Worm (Caenorhabditis elegans) whole organism, L1 larva: ENCODE data around the gene math-9.
"Not testable (repeated sequence)": the region's sequence is repeated elsewhere in the genome, so short reads cannot be mapped to it uniquely, and the experiment has no call there.

Experiments
- C04F5.9 ChIP-seq: sonication (generic microtip); optimal IDR thresholded peaks from 2 replicates; lab custom pipeline; 2016; ENCODE audit warnings: missing genetic modification characterization, missing compliant biosample characterization
- C16A3.4 ChIP-seq: fragments of 150-350 bp; optimal IDR thresholded peaks from 2 replicates; lab custom pipeline; 2014; ENCODE audit warnings: missing biosample characterization, missing genetic modification characterization
- C34B4.2 ChIP-seq: sonication (generic microtip); optimal IDR thresholded peaks from 2 replicates; lab custom pipeline; 2017; ENCODE audit warnings: mild to moderate bottlenecking, missing genetic modification characterization, missing compliant biosample characterization
- Y116A8C.19 ChIP-seq: sonication (generic microtip); optimal IDR thresholded peaks from 2 replicates; lab custom pipeline; 2016; ENCODE audit warnings: missing compliant biosample characterization, missing genetic modification characterization, borderline replicate concordance
- alr-1 ChIP-seq: fragments of 200-800 bp; sonication (Bioruptor generic); optimal IDR thresholded peaks from 2 replicates; lab custom pipeline; 2018; ENCODE audit warnings: borderline replicate concordance, mild to moderate bottlenecking, missing genetic modification characterization, missing compliant biosample characterization
- blmp-1 ChIP-seq: fragments of 150-350 bp; optimal IDR thresholded peaks from 2 replicates; lab custom pipeline; 2014; ENCODE audit warnings: missing biosample characterization, missing genetic modification characterization
- ces-1 ChIP-seq: fragments of 150-350 bp; optimal IDR thresholded peaks from 2 replicates; lab custom pipeline; 2014; ENCODE audit warnings: missing biosample characterization, missing genetic modification reagents, missing genetic modification characterization
- dpl-1 ChIP-seq, 3 experiments: fragments of 150-350 bp in 2 of 3; sonication (generic microtip) in 1 of 3; optimal IDR thresholded peaks; 2 replicates each; lab custom pipeline; 2014 to 2017; ENCODE audit warnings: missing biosample characterization in 3 of 3, missing genetic modification characterization in 3 of 3, missing genetic modification reagents in 3 of 3
- efl-1 ChIP-seq, 4 experiments: fragments of 150-350 bp; optimal IDR thresholded peaks in 3 of 4; peaks in 1 of 4; 1 replicate in 1 of 4; 2 replicates in 3 of 4; lab custom pipeline; 2014; ENCODE audit warnings: missing biosample characterization in 2 of 4, missing genetic modification characterization in 2 of 4, missing genetic modification reagents in 2 of 4
- egl-13 ChIP-seq: sonication (generic microtip); optimal IDR thresholded peaks from 2 replicates; lab custom pipeline; 2016; ENCODE audit warnings: missing genotype, missing genetic modification reagents, missing genetic modification characterization, missing compliant biosample characterization
- egl-27 ChIP-seq, 2 experiments: fragments of 150-350 bp in 1 of 2; sonication (generic microtip); optimal IDR thresholded peaks; 3 replicates each; lab custom pipeline; 2017 to 2018; ENCODE audit warnings: missing biosample characterization in 2 of 2, missing genetic modification characterization in 2 of 2, missing genetic modification reagents in 2 of 2
- elt-2 ChIP-seq: sonication (generic microtip); optimal IDR thresholded peaks from 2 replicates; lab custom pipeline; 2016; ENCODE audit warnings: missing genetic modification characterization, mild to moderate bottlenecking, inconsistent platforms, missing compliant biosample characterization, missing genetic modification reagents
- elt-3 ChIP-seq, 6 experiments: fragments of 150-350 bp in 1 of 6; sonication (generic microtip); optimal IDR thresholded peaks; 2 replicates each; lab custom pipeline; 2017 to 2018; ENCODE audit warnings: missing biosample characterization in 6 of 6, missing genetic modification characterization in 6 of 6, inconsistent platforms in 1 of 6
- hlh-4 ChIP-seq: sonication (generic microtip); optimal IDR thresholded peaks from 2 replicates; lab custom pipeline; 2016; ENCODE audit warnings: mild to moderate bottlenecking, missing genetic modification characterization, missing compliant biosample characterization
- hpl-2 ChIP-seq: fragments of 150-350 bp; optimal IDR thresholded peaks from 2 replicates; lab custom pipeline; 2014; ENCODE audit warnings: missing biosample characterization, missing genetic modification reagents, missing genetic modification characterization
- irx-1 ChIP-seq: sonication (generic microtip); optimal IDR thresholded peaks from 2 replicates; lab custom pipeline; 2016; ENCODE audit warnings: missing genetic modification characterization, missing compliant biosample characterization
- jun-1 ChIP-seq: fragments of 150-350 bp; optimal IDR thresholded peaks from 2 replicates; lab custom pipeline; 2014; ENCODE audit warnings: missing biosample characterization, missing genetic modification reagents, missing genetic modification characterization
- lin-35 ChIP-seq, 2 experiments: fragments of 150-350 bp; optimal IDR thresholded peaks; 2 replicates each; lab custom pipeline; 2014; ENCODE audit warnings: missing biosample characterization in 2 of 2, missing genetic modification characterization in 2 of 2, missing genetic modification reagents in 2 of 2
- lin-39 ChIP-seq: fragments of 150-350 bp; optimal IDR thresholded peaks from 2 replicates; lab custom pipeline; 2014; ENCODE audit warnings: missing biosample characterization, missing genetic modification reagents, missing genetic modification characterization
- nhr-12 ChIP-seq: sonication (generic microtip); optimal IDR thresholded peaks from 2 replicates; lab custom pipeline; 2017; ENCODE audit warnings: missing biosample characterization, missing genetic modification characterization
- nhr-20 ChIP-seq: sonication (generic microtip); optimal IDR thresholded peaks from 2 replicates; lab custom pipeline; 2016; ENCODE audit warnings: mild to moderate bottlenecking, missing genetic modification characterization, missing compliant biosample characterization
- nhr-84 ChIP-seq: sonication (generic microtip); optimal IDR thresholded peaks from 2 replicates; lab custom pipeline; 2017; ENCODE audit warnings: missing biosample characterization, missing genetic modification characterization
- nhr-85 ChIP-seq: sonication (generic microtip); peaks from one replicate; lab custom pipeline; 2016; ENCODE audit warnings: missing genetic modification characterization, inconsistent platforms, missing compliant biosample characterization
- nhr-90 ChIP-seq: sonication (generic microtip); optimal IDR thresholded peaks from 2 replicates; lab custom pipeline; 2016; ENCODE audit warnings: mild to moderate bottlenecking, missing genetic modification characterization, missing compliant biosample characterization; ENCODE audit not compliant: poor library complexity
- pag-3 ChIP-seq: sonication (generic microtip); optimal IDR thresholded peaks from 2 replicates; lab custom pipeline; 2017; ENCODE audit warnings: missing genetic modification characterization, mild to moderate bottlenecking, missing compliant biosample characterization, antibody characterized with exemption, borderline replicate concordance; ENCODE audit not compliant: insufficient read depth
- pax-3 ChIP-seq: fragments of 200-800 bp; sonication (Bioruptor generic); optimal IDR thresholded peaks from 2 replicates; lab custom pipeline; 2018; ENCODE audit warnings: mild to moderate bottlenecking, missing genetic modification characterization, moderate library complexity, missing compliant biosample characterization
- pqm-1 ChIP-seq: sonication (generic microtip); optimal IDR thresholded peaks from 3 replicates; lab custom pipeline; 2017; ENCODE audit warnings: missing biosample characterization, missing genetic modification characterization
- skn-1 ChIP-seq: fragments of 150-350 bp; optimal IDR thresholded peaks from 2 replicates; lab custom pipeline; 2014; ENCODE audit warnings: missing biosample characterization, missing genetic modification characterization
- tlp-1 ChIP-seq: fragments of 150-350 bp; optimal IDR thresholded peaks from 2 replicates; lab custom pipeline; 2014; ENCODE audit warnings: missing biosample characterization, missing genetic modification characterization
- unc-30 ChIP-seq: sonication (generic microtip); optimal IDR thresholded peaks from 2 replicates; lab custom pipeline; 2017; ENCODE audit warnings: missing biosample characterization, missing genetic modification characterization
- unc-62 ChIP-seq: fragments of 150-350 bp; optimal IDR thresholded peaks from 2 replicates; lab custom pipeline; 2014; ENCODE audit warnings: missing biosample characterization, missing genetic modification reagents, missing genetic modification characterization
- vab-15 ChIP-seq: sonication (generic microtip); optimal IDR thresholded peaks from 2 replicates; lab custom pipeline; 2017; ENCODE audit warnings: missing genotype, mild to moderate bottlenecking, missing genetic modification characterization, missing compliant biosample characterization
- zag-1 ChIP-seq: fragments of 150-350 bp; optimal IDR thresholded peaks from 2 replicates; lab custom pipeline; 2014; ENCODE audit warnings: missing biosample characterization, missing genetic modification characterization
- zip-4 ChIP-seq: fragments of 200-800 bp; sonication (Bioruptor generic); optimal IDR thresholded peaks from 2 replicates; lab custom pipeline; 2018; ENCODE audit warnings: mild to moderate bottlenecking, missing genetic modification characterization, moderate library complexity, missing compliant biosample characterization

The math-9 gene

DNA sequence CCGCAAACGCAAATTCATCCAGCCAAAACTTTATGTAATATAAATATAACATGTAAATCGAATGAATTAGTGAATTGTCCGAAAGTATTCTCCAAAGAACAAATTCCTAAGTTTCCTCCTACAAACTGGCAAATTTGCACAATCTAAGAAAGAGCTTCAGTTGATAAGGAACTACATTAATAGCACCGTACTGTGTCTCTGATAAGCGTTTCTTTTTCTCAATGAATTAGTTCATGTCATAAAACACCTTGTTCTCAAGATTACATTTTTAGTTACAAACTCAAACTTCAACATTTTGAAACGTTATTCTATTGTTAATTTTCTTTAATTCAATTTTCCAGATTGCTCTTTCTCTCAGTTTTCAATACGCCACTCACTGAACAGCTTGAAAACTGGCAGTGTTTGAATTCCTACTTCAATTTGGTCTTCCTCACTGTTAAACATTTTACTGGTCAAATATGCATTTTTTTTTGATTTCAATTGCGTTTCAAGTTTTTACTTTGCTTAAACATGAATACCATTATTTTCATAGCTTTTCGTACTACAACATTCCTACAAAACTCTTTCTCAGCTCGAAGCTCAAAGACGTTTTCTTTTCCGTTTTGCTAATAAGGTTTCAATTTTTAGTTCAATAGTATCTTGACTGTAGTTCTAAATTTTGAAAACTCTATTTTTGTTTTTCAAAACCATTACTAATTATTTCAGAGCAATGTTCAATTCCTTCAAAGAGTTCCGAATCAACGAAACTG is 24.7 kb downstream of the math-9 start, which contains the start of gene math-15:
Gene math-15, plus strand, starts transcription at position 699 of the 749 bp plus-strand sequence.
- TF ChIP-seq efl-1 (optimal IDR thresholded peaks at IDR 0.05; lab: Kevin White, UChicago) (no peak), efl-1 (GFP tag; optimal IDR thresholded peaks at IDR 0.05 in 1 of 2; lab: Kevin White, UChicago) (peak in 1 of 2 experiments; percentile 79), C34B4.2 (tag; lab: Kevin White, UChicago) (no peak), elt-2 (tag; lab: Kevin White, UChicago) (peak; percentile 59)

DNA sequence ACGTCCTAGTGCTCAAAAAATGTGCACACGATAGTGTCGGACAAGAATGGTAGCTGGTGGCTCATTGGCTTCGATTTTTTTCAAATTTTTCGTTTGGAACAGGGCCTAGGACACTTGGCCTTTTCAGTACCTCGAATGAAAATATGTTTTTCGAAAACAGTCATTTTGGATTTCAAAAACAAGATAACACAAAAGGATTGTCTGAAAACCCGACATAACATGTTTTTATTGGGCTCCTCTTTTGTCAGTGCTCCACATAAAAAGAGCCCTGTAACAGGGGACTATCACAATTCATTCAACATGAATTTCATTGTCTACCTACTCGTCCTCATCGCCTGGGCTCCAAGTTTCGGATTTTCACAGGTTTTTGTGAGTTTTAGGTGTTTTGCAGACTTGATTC is 26.3 kb downstream of the math-9 start, which contains the start of gene C16C4.17:
Gene C16C4.17, plus strand, starts transcription at position 301 of the 400 bp plus-strand sequence.
- TF ChIP-seq efl-1 (optimal IDR thresholded peaks at IDR 0.05; lab: Kevin White, UChicago) (no peak), efl-1 (GFP tag; optimal IDR thresholded peaks at IDR 0.05 in 1 of 2; lab: Kevin White, UChicago) (peak in 1 of 2 experiments; percentile 32), C04F5.9 (tag; lab: Kevin White, UChicago) (no peak)
- TF ChIP-seq, all 84 proteins: peak for 1

- TF ChIP-seq lin-35 (GFP tag; optimal IDR thresholded peaks at IDR 0.05; lab: Kevin White, UChicago); skn-1 (tag; lab: Kevin White, UChicago); jun-1 (tag; lab: Kevin White, UChicago): not testable (repeated sequence)
Measured at ce11 chrII:1862334-1862733, 28.2 kb downstream of the math-9 start, which contains the start of gene fbxb-98. Gene fbxb-98 (plus strand): TSS chrII:1862634.

DNA sequence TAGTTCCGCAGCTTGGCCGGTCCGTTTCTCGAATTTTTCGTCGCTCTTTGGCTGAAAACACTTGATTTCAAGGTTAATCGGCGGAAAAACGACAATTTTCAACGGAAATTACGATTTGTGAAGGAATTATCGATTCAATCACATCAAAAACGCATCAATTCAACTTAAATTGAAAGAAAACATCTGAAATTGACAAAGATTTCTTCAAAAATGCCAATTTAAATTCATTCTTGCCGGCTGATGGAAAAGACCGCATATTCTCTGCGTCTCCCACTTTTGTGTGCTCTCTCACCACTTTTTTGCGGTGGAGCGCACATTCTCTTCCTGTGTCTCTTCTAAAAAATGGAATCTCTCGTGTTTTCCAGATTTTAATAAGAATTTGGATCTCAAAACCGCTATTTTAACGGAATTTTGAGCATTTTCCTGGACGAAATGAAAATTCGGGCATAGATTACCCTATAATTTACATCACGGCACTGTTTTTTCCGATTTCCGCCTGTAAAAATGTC is 29.2 kb downstream of the math-9 start, which contains the start of gene C16C4.18:
Gene C16C4.18, minus strand, starts transcription at position 51 of the 509 bp plus-strand sequence.
- TF ChIP-seq dpl-1 (GFP tag; optimal IDR thresholded peaks at IDR 0.05; lab: Kevin White, UChicago): peak in 1 of 3 experiments; percentile 20
- peak; percentile 34 to 64 for TF ChIP-seq efl-1 (optimal IDR thresholded peaks at IDR 0.05; lab: Kevin White, UChicago)
- TF ChIP-seq efl-1 (GFP tag; optimal IDR thresholded peaks at IDR 0.05 in 1 of 2; lab: Kevin White, UChicago): peak; percentile 38 to 91

- not testable (repeated sequence) for TF ChIP-seq hlh-4, skn-1, pag-3 (tag; lab: Kevin White, UChicago)
Measured at ce11 chrII:1854094-1854493, 36.5 kb downstream of the math-9 start, which contains the start of gene fbxb-95. Gene fbxb-95 (plus strand): TSS chrII:1854394.

DNA sequence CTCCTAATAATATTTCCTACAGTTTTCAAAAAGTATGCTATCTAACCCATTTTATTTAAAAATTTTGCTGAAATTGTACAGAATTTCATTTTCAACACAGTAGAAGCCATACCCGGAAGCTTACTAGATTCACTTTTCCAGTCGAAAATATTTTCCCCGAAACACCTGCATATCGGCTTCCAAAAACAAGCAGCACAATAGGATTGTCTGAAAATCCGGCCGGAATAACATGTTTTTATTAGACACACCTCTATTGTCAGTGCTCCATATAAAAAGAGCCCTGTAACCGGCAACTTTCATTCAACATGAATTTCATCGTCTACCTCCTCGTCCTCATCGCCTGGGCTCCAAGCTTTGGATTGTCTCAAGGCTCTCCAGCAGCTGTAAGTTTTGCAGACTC is 38.1 kb downstream of the math-9 start, which contains the start of gene C52E2.2:
Gene C52E2.2, plus strand, starts transcription at position 301 of the 400 bp plus-strand sequence.
- TF ChIP-seq egl-13 (tag; lab: Kevin White, UChicago) (no peak), zag-1 (tag; lab: Kevin White, UChicago) (no peak), lin-39 (no peak), pag-3 (tag; lab: Kevin White, UChicago) (no peak), unc-62 (GFP tag; lab: Kevin White, UChicago) (no peak), vab-15 (tag; lab: Kevin White, UChicago) (no peak), egl-27 (tag; optimal IDR thresholded peaks at IDR 0.05; lab: Kevin White, UChicago) (no peak), hpl-2 (no peak), irx-1 (tag; lab: Kevin White, UChicago) (no peak), C16A3.4 (no peak), elt-2 (tag; lab: Kevin White, UChicago) (no peak), Y116A8C.19 (no peak), dpl-1 (GFP tag; optimal IDR thresholded peaks at IDR 0.05; lab: Kevin White, UChicago) (no peak), pqm-1 (tag; lab: Kevin White, UChicago) (no peak), unc-30 (no peak), alr-1 (no peak), nhr-12 (no peak)

ce11 chrII:1851716-1852115 is 38.9 kb downstream of the math-9 start:
- TF ChIP-seq blmp-1 (tag; lab: Kevin White, UChicago) (peak; percentile 40), nhr-20 (tag; lab: Kevin White, UChicago) (peak; percentile 58), jun-1 (tag; lab: Kevin White, UChicago) (peak; percentile 92), nhr-84 (tag; lab: Kevin White, UChicago) (no peak), vab-15 (tag; lab: Kevin White, UChicago) (no peak), alr-1 (no peak), nhr-85 (tag; lab: Kevin White, UChicago) (no peak), zip-4 (GFP tag; lab: Kevin White, UChicago) (no peak), nhr-90 (peak; percentile 48), efl-1 (optimal IDR thresholded peaks at IDR 0.05; lab: Kevin White, UChicago) (no peak), efl-1 (GFP tag; optimal IDR thresholded peaks at IDR 0.05 in 1 of 2; lab: Kevin White, UChicago) (peak in 1 of 2 experiments; percentile 35), pqm-1 (tag; lab: Kevin White, UChicago) (peak; percentile 92), pax-3 (peak; percentile 30), elt-3 (tag; optimal IDR thresholded peaks at IDR 0.05; lab: Kevin White, UChicago) (peak in 2 of 6 experiments; percentile 68 to 69), ces-1 (GFP tag; lab: Kevin White, UChicago) (no peak), tlp-1 (peak; percentile 84), elt-2 (tag; lab: Kevin White, UChicago) (peak; percentile 100)
